Worm (Caenorhabditis elegans) whole organism, midembryonic: ENCODE results near the gene Y36E3A.2.

Experiments
- T22C8.4 ChIP-seq: fragments of 200-800 bp; sonication (Bioruptor generic); IDR thresholded peaks from 2 replicates; pipeline ENCODE4 v1.3.6; 2022; ENCODE audit warnings: missing genetic modification characterization, missing compliant biosample characterization
- cog-1 ChIP-seq: sonication (generic microtip); optimal IDR thresholded peaks from 2 replicates; lab custom pipeline; 2016; ENCODE audit warnings: missing genetic modification characterization, missing compliant biosample characterization
- flt-1 ChIP-seq: fragments of 200-800 bp; sonication (Bioruptor generic); IDR thresholded peaks from 2 replicates; pipeline ENCODE4 v1.3.6; 2022; ENCODE audit warnings: missing genetic modification characterization, missing compliant biosample characterization
- klf-2 ChIP-seq: fragments of 200-800 bp; sonication (Bioruptor generic); conservative IDR thresholded peaks from 2 replicates; pipeline ENCODE4 v1.3.6; 2022; ENCODE audit warnings: missing genetic modification reagents, missing genetic modification characterization, missing compliant biosample characterization
- med-1 ChIP-seq: sonication (generic microtip); optimal IDR thresholded peaks from 2 replicates; lab custom pipeline; 2017; ENCODE audit warnings: missing genetic modification characterization, mild to moderate bottlenecking, missing compliant biosample characterization, antibody characterized with exemption, missing genetic modification reagents; ENCODE audit not compliant: insufficient read depth
- ref-1 ChIP-seq: fragments of 200-800 bp; sonication (Bioruptor generic); conservative IDR thresholded peaks from 2 replicates; pipeline ENCODE4 v1.3.6; 2022; ENCODE audit warnings: missing genetic modification reagents, missing genetic modification characterization, missing compliant biosample characterization
- tab-1 ChIP-seq: fragments of 200-800 bp; sonication (Bioruptor generic); IDR thresholded peaks from 2 replicates; pipeline ENCODE4 v1.3.6; 2022; ENCODE audit warnings: missing genetic modification characterization, missing compliant biosample characterization
- ztf-23 ChIP-seq: fragments of 200-800 bp; sonication (Bioruptor generic); IDR thresholded peaks from 2 replicates; pipeline ENCODE4 v1.3.6; 2022; ENCODE audit warnings: missing genetic modification reagents, missing genetic modification characterization, missing compliant biosample characterization
- ztf-29 ChIP-seq: fragments of 200-800 bp; sonication (Bioruptor generic); IDR thresholded peaks from 2 replicates; pipeline ENCODE4 v1.3.6; 2022; ENCODE audit warnings: missing genetic modification reagents, missing genetic modification characterization, missing compliant biosample characterization

Gene Y36E3A.2

ce11 chrV:15425368-15426091 lies at the start of gene Y36E3A.2:
Gene Y36E3A.2, plus strand, starts transcription at chrV:15426041.
- TF ChIP-seq ztf-23 (no peak), flt-1 (no peak), med-1 (GFP tag; lab: Kevin White, UChicago) (no peak), ztf-29 (no peak), T22C8.4 (GFP tag; lab: Robert Waterston, UW) (no peak), ref-1 (no peak), tab-1 (no peak), cog-1 (tag; lab: Kevin White, UChicago) (no peak), klf-2 (GFP tag; lab: Robert Waterston, UW) (no peak)

ce11 chrV:15376223-15376622 lies 49.6 kb upstream of the Y36E3A.2 start, which contains the start of gene srh-52:
Gene srh-52, minus strand, starts transcription at chrV:15376323.
- TF ChIP-seq ref-1, result no peak
- no peak for TF ChIP-seq ztf-23
- TF ChIP-seq ztf-29, result no peak

- TF ChIP-seq klf-2 (GFP tag; lab: Robert Waterston, UW) (no peak), ztf-23 (no peak), cog-1 (tag; lab: Kevin White, UChicago) (no peak), T22C8.4 (GFP tag; lab: Robert Waterston, UW) (no peak), med-1 (GFP tag; lab: Kevin White, UChicago) (no peak), flt-1 (no peak), ztf-29 (no peak), ref-1 (no peak), tab-1 (no peak)
Observed at ce11 chrV:15377903-15378302, 47.9 kb upstream of the Y36E3A.2 start, which contains the start of gene srh-122. Gene srh-122, minus strand, starts transcription at chrV:15378003.

ce11 chrV:15379817-15380216 lies 46.0 kb upstream of the Y36E3A.2 start, which contains the start of gene srh-251:
Gene srh-251, minus strand, starts transcription at chrV:15379917.
- TF ChIP-seq ztf-29, result no peak
- TF ChIP-seq klf-2 (GFP tag; lab: Robert Waterston, UW), result no peak
- TF ChIP-seq med-1 (GFP tag; lab: Kevin White, UChicago), result no peak

ce11 chrV:15380857-15381256 lies 45.0 kb upstream of the Y36E3A.2 start, which contains the start of gene dhs-23:
Gene dhs-23, plus strand, starts transcription at chrV:15381219.
- TF ChIP-seq med-1 (GFP tag; lab: Kevin White, UChicago), result no peak

- TF ChIP-seq klf-2 (GFP tag; lab: Robert Waterston, UW), result no peak
Observed at ce11 chrV:15383739-15384138, 42.1 kb upstream of the Y36E3A.2 start, which contains the start of gene str-88. Gene str-88, minus strand, starts transcription at chrV:15383839.

- TF ChIP-seq ztf-23 (no peak), T22C8.4 (GFP tag; lab: Robert Waterston, UW) (no peak)
Observed at ce11 chrV:15384733-15385132, 41.1 kb upstream of the Y36E3A.2 start, which contains the start of gene str-102. Gene str-102, plus strand, starts transcription at chrV:15385033.

- TF ChIP-seq T22C8.4 (GFP tag; lab: Robert Waterston, UW), result no peak
- no peak for TF ChIP-seq klf-2 (GFP tag; lab: Robert Waterston, UW)
- TF ChIP-seq cog-1 (tag; lab: Kevin White, UChicago), result no peak
- no peak for TF ChIP-seq ztf-23
- TF ChIP-seq ztf-29, result no peak
- no peak for TF ChIP-seq flt-1
- TF ChIP-seq ref-1, result no peak
- TF ChIP-seq tab-1, result no peak
Observed at ce11 chrV:15388820-15389384, 36.9 kb upstream of the Y36E3A.2 start, which contains the start of gene srh-170. Gene srh-170, minus strand, starts transcription at chrV:15388870.

ce11 chrV:15392064-15392463 lies 33.8 kb upstream of the Y36E3A.2 start:
- TF ChIP-seq T22C8.4 (GFP tag; lab: Robert Waterston, UW), result no peak
- no peak for TF ChIP-seq flt-1
- no peak for TF ChIP-seq klf-2 (GFP tag; lab: Robert Waterston, UW)
- TF ChIP-seq ztf-23, result no peak
- TF ChIP-seq ref-1, result no peak
- no peak for TF ChIP-seq tab-1
- TF ChIP-seq ztf-29, result no peak

- TF ChIP-seq cog-1 (tag; lab: Kevin White, UChicago), result no peak
- no peak for TF ChIP-seq ztf-23
- no peak for TF ChIP-seq med-1 (GFP tag; lab: Kevin White, UChicago)
- no peak for TF ChIP-seq T22C8.4 (GFP tag; lab: Robert Waterston, UW)
- no peak for TF ChIP-seq ref-1
- TF ChIP-seq klf-2 (GFP tag; lab: Robert Waterston, UW), result no peak
- no peak for TF ChIP-seq tab-1
- TF ChIP-seq flt-1, result no peak
- no peak for TF ChIP-seq ztf-29
Observed at ce11 chrV:15394906-15395305, 30.9 kb upstream of the Y36E3A.2 start, which contains the start of gene T06E6.1. Gene T06E6.1, minus strand, starts transcription at chrV:15394961.

ce11 chrV:15395347-15395746 lies 30.5 kb upstream of the Y36E3A.2 start, which contains the start of gene cyb-3:
Gene cyb-3, plus strand, starts transcription at chrV:15395696.
- TF ChIP-seq ztf-29 (no peak), tab-1 (no peak), med-1 (GFP tag; lab: Kevin White, UChicago) (no peak), T22C8.4 (GFP tag; lab: Robert Waterston, UW) (no peak), klf-2 (GFP tag; lab: Robert Waterston, UW) (no peak), flt-1 (no peak), ref-1 (no peak), cog-1 (tag; lab: Kevin White, UChicago) (no peak), ztf-23 (no peak)
